Worm (Caenorhabditis elegans) whole organism, L4 larva: ENCODE data around the gene npr-15.

Source experiments
- ama-1 ChIP-seq: fragments of 150-350 bp; optimal IDR thresholded peaks from 2 replicates; lab custom pipeline; 2014; ENCODE audit warnings: inconsistent platforms, mixed read lengths
- ceh-44 ChIP-seq: fragments of 200-800 bp; sonication (Bioruptor generic); IDR thresholded peaks from 2 replicates; pipeline ENCODE4 v1.3.6; 2022; ENCODE audit warnings: missing genetic modification reagents, missing genetic modification characterization, missing compliant biosample characterization
- egl-27 ChIP-seq: sonication (generic microtip); optimal IDR thresholded peaks from 3 replicates; lab custom pipeline; 2017; ENCODE audit warnings: missing biosample characterization, missing genetic modification reagents, missing genetic modification characterization
- jun-1 ChIP-seq: fragments of 150-350 bp; optimal IDR thresholded peaks from 2 replicates; lab custom pipeline; 2014; ENCODE audit warnings: missing biosample characterization, missing genetic modification reagents, missing genetic modification characterization
- lsy-2 ChIP-seq, 2 experiments: fragments of 150-350 bp in 1 of 2; sonication (generic microtip) in 1 of 2; optimal IDR thresholded peaks; 2 replicates each; lab custom pipeline; 2014 to 2017; ENCODE audit warnings: missing biosample characterization in 2 of 2, missing genetic modification characterization in 2 of 2
- mxl-2 ChIP-seq: fragments of 200-800 bp; sonication (Bioruptor generic); conservative IDR thresholded peaks from 2 replicates; pipeline ENCODE4 v1.3.6; 2022; ENCODE audit warnings: missing genetic modification reagents, missing genetic modification characterization, missing compliant biosample characterization
- nhr-11 ChIP-seq: fragments of 150-350 bp; optimal IDR thresholded peaks from 2 replicates; lab custom pipeline; 2014; ENCODE audit warnings: missing biosample characterization, missing genetic modification characterization
- nhr-237 ChIP-seq: sonication (generic microtip); optimal IDR thresholded peaks from 2 replicates; lab custom pipeline; 2017; ENCODE audit warnings: missing biosample characterization, missing genetic modification characterization
- nhr-41 ChIP-seq: fragments of 200-800 bp; sonication (Bioruptor generic); IDR thresholded peaks from 2 replicates; pipeline ENCODE4 v1.3.6; 2022; ENCODE audit warnings: missing genetic modification reagents, missing genetic modification characterization, missing compliant biosample characterization
- php-3 ChIP-seq: fragments of 200-800 bp; sonication (Bioruptor generic); IDR thresholded peaks from 2 replicates; pipeline ENCODE4 v1.3.6; 2022; ENCODE audit warnings: missing genetic modification reagents, missing genetic modification characterization, missing compliant biosample characterization
- skn-1 ChIP-seq: fragments of 150-350 bp; optimal IDR thresholded peaks from 2 replicates; lab custom pipeline; 2014; ENCODE audit warnings: missing biosample characterization, missing genetic modification characterization

DNA sequence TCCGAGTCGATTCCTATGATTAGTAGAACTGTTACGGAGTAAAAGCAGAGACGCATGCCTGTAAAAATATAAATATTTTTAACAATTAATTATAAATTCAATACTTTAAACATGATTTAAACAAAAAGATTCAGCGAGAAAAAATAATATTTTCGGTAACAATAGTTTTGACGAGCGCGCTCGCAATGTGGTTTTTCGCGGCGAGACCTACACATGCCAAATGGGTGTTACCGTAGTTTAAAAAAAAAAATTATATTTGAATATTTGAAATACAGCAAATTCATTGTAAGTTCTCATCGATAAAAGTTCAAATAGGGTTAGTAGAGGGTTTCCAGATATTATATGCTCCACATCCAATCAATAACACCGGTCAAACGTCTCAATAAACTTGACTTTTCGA, 32.0 kb upstream of the npr-15 start, which contains the start of gene gldi-5:
- TF ChIP-seq ceh-44 (GFP tag; lab: Robert Waterston, UW), result no peak
- no peak for TF ChIP-seq lsy-2 (tag; optimal IDR thresholded peaks at IDR 0.05; lab: Kevin White, UChicago)
- no peak for TF ChIP-seq egl-27
- no peak for TF ChIP-seq ama-1 (lab: Kevin White, UChicago)
- TF ChIP-seq nhr-11 (tag; lab: Kevin White, UChicago), result no peak
- no peak for TF ChIP-seq mxl-2 (GFP tag; lab: Robert Waterston, UW)
- no peak for TF ChIP-seq nhr-41
- TF ChIP-seq nhr-237 (tag; lab: Kevin White, UChicago), result no peak
- no peak for TF ChIP-seq jun-1 (tag; lab: Kevin White, UChicago)
- no peak for TF ChIP-seq skn-1 (tag; lab: Kevin White, UChicago)
- no peak for TF ChIP-seq php-3 (GFP tag; lab: Robert Waterston, UW)
